Worm (Caenorhabditis elegans) whole organism, mixed stage, embryonic: ENCODE data around the gene F59A6.11.

Experiments
- ceh-39 ChIP-seq: fragments of 150-350 bp; optimal IDR thresholded peaks from 2 replicates; lab custom pipeline; 2014; ENCODE audit warnings: missing biosample characterization, missing genetic modification characterization
- ces-1 ChIP-seq: fragments of 150-350 bp; optimal IDR thresholded peaks from 2 replicates; lab custom pipeline; 2014; ENCODE audit warnings: missing biosample characterization, missing genetic modification reagents, missing genetic modification characterization
- elt-1 ChIP-seq: sonication (generic microtip); optimal IDR thresholded peaks from 2 replicates; lab custom pipeline; 2017; ENCODE audit warnings: missing genetic modification characterization, mild to moderate bottlenecking, missing compliant biosample characterization, antibody characterized with exemption, moderate library complexity, borderline replicate concordance; ENCODE audit not compliant: insufficient read depth
- elt-3 ChIP-seq: fragments of 150-350 bp; optimal IDR thresholded peaks from 2 replicates; lab custom pipeline; 2014; ENCODE audit warnings: missing biosample characterization, missing genetic modification characterization
- flh-1 ChIP-seq: fragments of 200-800 bp; sonication (Bioruptor generic); optimal IDR thresholded peaks from 2 replicates; lab custom pipeline; 2018; ENCODE audit warnings: mild to moderate bottlenecking, missing genetic modification characterization, moderate library complexity, missing compliant biosample characterization
- ham-2 ChIP-seq: fragments of 200-800 bp; sonication (Bioruptor generic); optimal IDR thresholded peaks from 2 replicates; lab custom pipeline; 2018; ENCODE audit warnings: mild to moderate bottlenecking, missing genetic modification characterization, missing compliant biosample characterization
- lin-13 ChIP-seq: fragments of 150-350 bp; optimal IDR thresholded peaks from 2 replicates; lab custom pipeline; 2014; ENCODE audit warnings: missing biosample characterization, missing genetic modification characterization
- lin-32 ChIP-seq: fragments of 200-800 bp; sonication (Bioruptor generic); optimal IDR thresholded peaks from 2 replicates; lab custom pipeline; 2018; ENCODE audit warnings: mild to moderate bottlenecking, missing genetic modification characterization, missing compliant biosample characterization
- mep-1 ChIP-seq: fragments of 150-350 bp; optimal IDR thresholded peaks from 2 replicates; lab custom pipeline; 2017; ENCODE audit warnings: missing biosample characterization, missing genetic modification reagents, missing genetic modification characterization, inconsistent platforms
- mls-2 ChIP-seq: sonication (generic microtip); optimal IDR thresholded peaks from 2 replicates; lab custom pipeline; 2016; ENCODE audit warnings: mild to moderate bottlenecking, missing genetic modification characterization, moderate library complexity, missing compliant biosample characterization
- nhr-2 ChIP-seq: fragments of 150-350 bp; optimal IDR thresholded peaks from 2 replicates; lab custom pipeline; 2014; ENCODE audit warnings: missing biosample characterization, missing genetic modification characterization
- snpc-4 ChIP-seq: fragments of 150-350 bp; optimal IDR thresholded peaks from 2 replicates; lab custom pipeline; 2014; ENCODE audit warnings: missing biosample characterization, missing genetic modification characterization
- tbx-8 ChIP-seq: fragments of 200-800 bp; sonication (Bioruptor generic); optimal IDR thresholded peaks from 2 replicates; lab custom pipeline; 2018; ENCODE audit warnings: mild to moderate bottlenecking, missing genetic modification characterization, moderate library complexity, missing compliant biosample characterization
- unc-120 ChIP-seq: sonication (generic microtip); optimal IDR thresholded peaks from 2 replicates; lab custom pipeline; 2017; ENCODE audit warnings: missing genetic modification characterization, missing compliant biosample characterization; ENCODE audit not compliant: poor library complexity, severe bottlenecking
- unc-39 ChIP-seq: fragments of 150-350 bp; optimal IDR thresholded peaks from 2 replicates; lab custom pipeline; 2014; ENCODE audit warnings: missing biosample characterization, missing genetic modification characterization
- unc-62 ChIP-seq: fragments of 150-350 bp; optimal IDR thresholded peaks from 2 replicates; lab custom pipeline; 2014; ENCODE audit warnings: missing biosample characterization, missing genetic modification reagents, missing genetic modification characterization

The F59A6.11 gene

DNA sequence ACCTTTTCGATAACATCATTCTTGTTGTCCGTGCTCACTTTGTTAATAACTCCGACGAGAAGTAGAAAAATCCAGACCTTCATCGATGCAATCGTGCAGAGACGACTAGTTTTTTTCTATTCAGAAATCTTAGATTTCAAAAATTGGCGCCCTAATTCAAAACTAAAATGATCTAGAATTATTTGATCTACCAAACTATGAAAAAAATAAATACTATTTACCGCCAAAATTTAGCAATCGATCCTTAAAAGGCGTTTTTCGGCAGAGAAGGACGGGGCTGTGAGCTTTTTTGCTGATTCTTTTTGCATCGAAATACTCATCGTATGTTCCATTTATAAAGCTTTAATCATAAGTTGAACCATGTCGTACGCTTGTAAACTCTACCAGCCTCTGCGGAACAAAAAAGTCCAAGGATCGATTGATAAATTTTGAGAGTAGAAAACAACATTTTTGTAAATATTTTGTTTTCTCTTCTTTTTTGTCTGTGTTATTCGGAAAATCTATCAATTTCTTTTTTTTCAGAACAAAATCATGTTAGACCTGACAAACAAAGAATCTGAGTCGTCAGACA, 49.1 kb downstream of the F59A6.11 start, which contains the start of the genes try-1 and zyg-12:
Gene try-1 (minus strand): TSS at position 148 of the 571 bp plus-strand sequence.
Gene zyg-12 (plus strand): TSS at position 521 of the 571 bp plus-strand sequence.
- no peak for TF ChIP-seq ceh-39
- no peak for TF ChIP-seq ham-2 (GFP tag; lab: Kevin White, UChicago)
- no peak for TF ChIP-seq ces-1 (GFP tag; lab: Kevin White, UChicago)
- no peak for TF ChIP-seq lin-32 (GFP tag; lab: Kevin White, UChicago)
- no peak for TF ChIP-seq tbx-8 (GFP tag; lab: Kevin White, UChicago)
- TF ChIP-seq unc-120 (tag; lab: Kevin White, UChicago), result no peak
- no peak for TF ChIP-seq lin-13
- TF ChIP-seq nhr-2 (tag; lab: Kevin White, UChicago), result no peak
- no peak for TF ChIP-seq mls-2 (tag; lab: Kevin White, UChicago)

- no peak for TF ChIP-seq mls-2 (tag; lab: Kevin White, UChicago)
- TF ChIP-seq mep-1, result no peak
- no peak for TF ChIP-seq unc-39 (tag; lab: Kevin White, UChicago)
- no peak for TF ChIP-seq unc-62 (GFP tag; lab: Kevin White, UChicago)
- TF ChIP-seq lin-32 (GFP tag; lab: Kevin White, UChicago), result no peak
- no peak for TF ChIP-seq elt-1 (tag; lab: Kevin White, UChicago)
- no peak for TF ChIP-seq elt-3 (tag; lab: Kevin White, UChicago)
- TF ChIP-seq tbx-8 (GFP tag; lab: Kevin White, UChicago), result no peak
- no peak for TF ChIP-seq flh-1
- no peak for TF ChIP-seq ceh-39
- no peak for TF ChIP-seq ces-1 (GFP tag; lab: Kevin White, UChicago)
- TF ChIP-seq snpc-4 (tag; lab: Kevin White, UChicago), result no peak
- no peak for TF ChIP-seq unc-120 (tag; lab: Kevin White, UChicago)
Measured at ce11 chrII:4948118-4948517, 50.4 kb downstream of the F59A6.11 start.
